Fruit fly (Drosophila melanogaster): ENCODE data around the gene CG33764.

DNA sequence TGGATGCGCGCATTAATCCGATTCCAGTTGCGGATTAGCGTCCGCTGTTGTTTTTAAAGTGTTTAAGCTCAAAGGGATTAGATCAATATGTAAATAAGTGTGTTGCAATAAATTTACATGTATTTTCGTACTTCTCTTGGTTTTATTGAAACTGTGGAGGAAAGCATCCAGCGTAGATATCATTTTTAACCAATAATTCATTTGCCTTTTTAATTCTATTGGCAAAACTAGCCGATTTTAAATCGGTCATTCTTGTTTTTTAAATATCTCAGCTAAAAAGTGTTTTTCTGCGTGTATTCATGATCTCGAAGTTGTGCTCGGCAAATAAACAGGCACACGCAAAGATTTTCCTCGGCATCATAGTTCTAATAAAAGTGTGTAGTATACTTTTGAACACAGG, 26.0 kb upstream of the CG33764 start:
- TF ChIP-seq CG8301 (tag; optimal IDR thresholded peaks at IDR 0.05) (no peak), fd96Ca (GFP tag; IDR thresholded peaks at IDR 0.05) (no peak), CG10348 (GFP tag; IDR thresholded peaks at IDR 0.05) (no peak), D1 (tag; optimal IDR thresholded peaks at IDR 0.05) (no peak), CG9948 (tag; optimal IDR thresholded peaks at IDR 0.05) (no peak), Pif1A (GFP tag; optimal IDR thresholded peaks at IDR 0.05) (no peak), Snoo (tag; optimal IDR thresholded peaks at IDR 0.05) (no peak), gl (tag; optimal IDR thresholded peaks at IDR 0.05) (no peak), CG12605 (GFP tag; IDR thresholded peaks at IDR 0.05) (no peak)
